Fruit fly (Drosophila melanogaster): ENCODE measurements around the gene CIA30.

DNA sequence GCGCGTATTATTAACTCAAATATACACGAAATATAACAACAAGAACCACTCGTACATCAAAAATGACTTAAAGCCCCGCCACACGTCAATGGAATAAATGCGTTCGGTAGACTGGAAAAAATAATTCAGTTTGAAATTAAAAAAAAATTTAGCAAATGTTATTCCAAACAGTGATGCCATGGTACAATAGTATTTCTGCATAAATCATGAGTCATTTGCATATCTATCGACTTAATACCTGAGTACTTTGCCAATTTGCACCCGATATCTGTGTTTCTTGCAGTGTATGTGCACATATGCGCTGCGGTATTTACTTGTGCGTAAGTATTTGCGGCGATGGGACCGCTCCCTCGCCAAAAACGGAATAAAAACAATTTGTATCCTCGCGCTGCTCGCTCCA is 26.4 kb downstream of the CIA30 start:
- TF ChIP-seq psq (optimal IDR thresholded peaks at IDR 0.05), result no peak
- TF ChIP-seq pan (optimal IDR thresholded peaks at IDR 0.05), result no peak

Data from whole organism.